Worm (Caenorhabditis elegans): Measurements from ENCODE around the gene pqn-31.

- no peak for TF ChIP-seq hif-1 (tag; optimal IDR thresholded peaks at IDR 0.05)
- no peak for TF ChIP-seq F49E8.2 (tag; optimal IDR thresholded peaks at IDR 0.05; ENCODE audit: borderline replicate concordance)
- TF ChIP-seq php-3 (GFP tag; IDR thresholded peaks at IDR 0.05): no peak
- TF ChIP-seq lin-13 (GFP tag; optimal IDR thresholded peaks at IDR 0.05): no peak
Observed at ce11 chrV:9154772-9155171, 45.4 kb downstream of the pqn-31 start, which contains the start of gene B0222.5.

Data from whole organism, L4 larva.